Comparison of ENCODE assay signal across 4 worm cellular contexts in the genomic region with DNA sequence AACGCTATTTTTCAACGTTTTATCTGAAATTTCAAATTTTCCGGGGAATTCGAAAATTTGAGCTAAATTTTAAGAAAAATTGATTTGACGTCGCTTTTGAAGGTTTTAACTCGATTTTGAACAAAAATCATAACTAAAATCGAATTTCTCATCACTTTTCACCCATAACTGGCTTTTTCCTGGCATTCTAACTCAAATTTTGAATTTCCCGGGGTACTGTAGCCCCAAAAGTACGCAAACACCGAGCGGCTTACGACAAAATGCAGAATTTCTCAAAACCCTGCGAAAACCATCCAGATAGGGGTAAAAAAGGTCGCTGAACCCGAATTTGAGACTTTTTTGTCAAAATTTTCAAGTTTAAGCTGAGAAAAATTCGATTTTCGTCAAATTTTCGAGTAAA.
TF ChIP-seq lines count a peak whose summit lies in the region.

No protein-coding gene starts in this region.

TF ChIP-seq in whole organism, L1 larva, 84 proteins besides CTCF, POLR2A, EP300 and RAD21:
- TF ChIP-seq pax-3 (tag; optimal IDR thresholded peaks at IDR 0.05; lab: Kevin White, UChicago) (no peak), ztf-4 (tag; optimal IDR thresholded peaks at IDR 0.05; lab: Kevin White, UChicago) (no peak), Y116A8C.19 (tag; optimal IDR thresholded peaks at IDR 0.05; lab: Kevin White, UChicago; ENCODE audit: borderline replicate concordance) (no peak), F16B12.6 (tag; optimal IDR thresholded peaks at IDR 0.05; lab: Kevin White, UChicago) (no peak), lsy-2 (tag; optimal IDR thresholded peaks at IDR 0.05; lab: Kevin White, UChicago) (peak in 1 of 2 experiments; percentile 55), sup-37 (GFP tag; optimal IDR thresholded peaks at IDR 0.05; lab: Kevin White, UChicago) (no peak), lin-13 (GFP tag; optimal IDR thresholded peaks at IDR 0.05; lab: Kevin White, UChicago) (peak; percentile 48), mab-9 (GFP tag; IDR thresholded peaks at IDR 0.05; lab: Robert Waterston, UW) (no peak)

TF ChIP-seq in whole organism, L2 larva, 48 proteins besides CTCF, POLR2A, EP300 and RAD21:
- no peak for TF ChIP-seq nhr-12 (tag; optimal IDR thresholded peaks at IDR 0.05; lab: Kevin White, UChicago)
- TF ChIP-seq nhr-77 (tag; optimal IDR thresholded peaks at IDR 0.05; lab: Kevin White, UChicago): no peak
- TF ChIP-seq dmd-4 (tag; optimal IDR thresholded peaks at IDR 0.05; lab: Kevin White, UChicago): no peak
- peak; percentile 21 for TF ChIP-seq lin-13 (GFP tag; optimal IDR thresholded peaks at IDR 0.05; lab: Kevin White, UChicago)
- TF ChIP-seq lsy-2 (tag; optimal IDR thresholded peaks at IDR 0.05; lab: Kevin White, UChicago): peak; percentile 14 to 29
TF ChIP-seq in whole organism, L2 larva: peak in this region for 2.

TF ChIP-seq in whole organism, L4 larva, 104 proteins besides CTCF, POLR2A, EP300 and RAD21:
- TF ChIP-seq lsy-2 (tag; optimal IDR thresholded peaks at IDR 0.05; lab: Kevin White, UChicago) (peak in 1 of 2 experiments; percentile 2), snpc-1.2 (GFP tag; IDR thresholded peaks at IDR 0.05; lab: Robert Waterston, UW) (no peak), tag-97 (GFP tag; IDR thresholded peaks at IDR 0.05; lab: Robert Waterston, UW) (no peak), hlh-11 (tag; optimal IDR thresholded peaks at IDR 0.05; lab: Kevin White, UChicago) (no peak), mdt-29 (GFP tag; IDR thresholded peaks at IDR 0.05; lab: Robert Waterston, UW) (no peak), unc-62 (GFP tag; optimal IDR thresholded peaks at IDR 0.05 in 1 of 2; lab: Kevin White, UChicago) (peak in 1 of 2 experiments; percentile 62), unc-62 (tag; optimal IDR thresholded peaks at IDR 0.05; lab: Kevin White, UChicago) (no peak), arid-1 (GFP tag; conservative IDR thresholded peaks at IDR 0.05; lab: Robert Waterston, UW) (no peak), nhr-10 (tag; optimal IDR thresholded peaks at IDR 0.05; lab: Kevin White, UChicago) (no peak), F10B5.3 (tag; optimal IDR thresholded peaks at IDR 0.05; lab: Kevin White, UChicago) (no peak), nhr-11 (tag; optimal IDR thresholded peaks at IDR 0.05; lab: Kevin White, UChicago) (no peak), pqm-1 (tag; optimal IDR thresholded peaks at IDR 0.05; lab: Kevin White, UChicago) (no peak), jun-1 (tag; optimal IDR thresholded peaks at IDR 0.05; lab: Kevin White, UChicago) (no peak), ctbp-1 (GFP tag; IDR thresholded peaks at IDR 0.05; lab: Robert Waterston, UW) (no peak), daf-12 (tag; optimal IDR thresholded peaks at IDR 0.05; lab: Kevin White, UChicago) (no peak), ces-1 (GFP tag; optimal IDR thresholded peaks at IDR 0.05; lab: Kevin White, UChicago) (no peak), dpl-1 (GFP tag; optimal IDR thresholded peaks at IDR 0.05; lab: Kevin White, UChicago) (no peak), daf-19 (GFP tag; conservative IDR thresholded peaks at IDR 0.05; lab: Robert Waterston, UW) (no peak), tra-1 (GFP tag; IDR thresholded peaks at IDR 0.05; lab: Robert Waterston, UW) (no peak), duxl-1 (tag; optimal IDR thresholded peaks at IDR 0.05; lab: Kevin White, UChicago; ENCODE audit: poor library complexity) (no peak), fos-1 (tag; optimal IDR thresholded peaks at IDR 0.05; lab: Kevin White, UChicago) (no peak), set-16 (GFP tag; IDR thresholded peaks at IDR 0.05; lab: Robert Waterston, UW) (no peak), lin-13 (GFP tag; optimal IDR thresholded peaks at IDR 0.05; lab: Kevin White, UChicago) (peak; percentile 5), nhr-28 (tag; optimal IDR thresholded peaks at IDR 0.05; lab: Kevin White, UChicago) (no peak), saeg-2 (GFP tag; IDR thresholded peaks at IDR 0.05; lab: Robert Waterston, UW) (no peak), F26F4.8 (GFP tag; conservative IDR thresholded peaks at IDR 0.05; lab: Robert Waterston, UW) (no peak), ZK337.2 (GFP tag; IDR thresholded peaks at IDR 0.05; lab: Robert Waterston, UW) (no peak), unc-39 (tag; optimal IDR thresholded peaks at IDR 0.05; lab: Kevin White, UChicago) (no peak)

TF ChIP-seq in whole organism, mixed stage, embryonic, 35 proteins besides CTCF, POLR2A, EP300 and RAD21:
- TF ChIP-seq lin-13 (tag; optimal IDR thresholded peaks at IDR 0.05; lab: Kevin White, UChicago) (peak; percentile 65), unc-39 (tag; optimal IDR thresholded peaks at IDR 0.05; lab: Kevin White, UChicago) (no peak), sem-2 (GFP tag; optimal IDR thresholded peaks at IDR 0.05; lab: Kevin White, UChicago) (no peak), ces-1 (GFP tag; optimal IDR thresholded peaks at IDR 0.05; lab: Kevin White, UChicago) (no peak), unc-62 (GFP tag; optimal IDR thresholded peaks at IDR 0.05; lab: Kevin White, UChicago) (no peak), lsy-2 (tag; optimal IDR thresholded peaks at IDR 0.05; lab: Kevin White, UChicago) (peak; percentile 61), mep-1 (tag; optimal IDR thresholded peaks at IDR 0.05; lab: Kevin White, UChicago) (no peak), ham-2 (GFP tag; optimal IDR thresholded peaks at IDR 0.05; lab: Kevin White, UChicago) (no peak), nhr-76 (tag; optimal IDR thresholded peaks at IDR 0.05; lab: Kevin White, UChicago) (no peak), ceh-43 (GFP tag; optimal IDR thresholded peaks at IDR 0.05; lab: Kevin White, UChicago) (no peak), ceh-83 (GFP tag; optimal IDR thresholded peaks at IDR 0.05; lab: Kevin White, UChicago) (no peak), zip-8 (tag; optimal IDR thresholded peaks at IDR 0.05; lab: Kevin White, UChicago) (no peak), M03D4.4 (tag; optimal IDR thresholded peaks at IDR 0.05; lab: Kevin White, UChicago) (no peak), cnd-1 (tag; optimal IDR thresholded peaks at IDR 0.05; lab: Kevin White, UChicago) (no peak), elt-1 (tag; optimal IDR thresholded peaks at IDR 0.05; lab: Kevin White, UChicago; ENCODE audit: borderline replicate concordance, insufficient read depth) (no peak)
